Fruit fly (Drosophila melanogaster): Measurements from ENCODE around the gene Ppm1.

Ppm1 gene

dm6 chr3L:581037-581436 is at the start of gene Ppm1:
Gene Ppm1, plus strand, starts transcription at chr3L:581337.
- no peak for TF ChIP-seq CG4496 (GFP tag; IDR thresholded peaks at IDR 0.05)
- TF ChIP-seq Pif1B (GFP tag; optimal IDR thresholded peaks at IDR 0.05): no peak
- no peak for TF ChIP-seq D1 (tag; optimal IDR thresholded peaks at IDR 0.05)
- TF ChIP-seq CG9948 (tag; optimal IDR thresholded peaks at IDR 0.05): no peak
- no peak for TF ChIP-seq CG34367 (tag; optimal IDR thresholded peaks at IDR 0.05)
- no peak for TF ChIP-seq rn (GFP tag; IDR thresholded peaks at IDR 0.05)
- no peak for TF ChIP-seq CG14655 (GFP tag; optimal IDR thresholded peaks at IDR 0.05)
- TF ChIP-seq gl (tag; optimal IDR thresholded peaks at IDR 0.05): no peak
- TF ChIP-seq CG8159 (tag; optimal IDR thresholded peaks at IDR 0.05): no peak
- TF ChIP-seq Pif1A (GFP tag; optimal IDR thresholded peaks at IDR 0.05): no peak
- TF ChIP-seq CG17806 (tag; optimal IDR thresholded peaks at IDR 0.05): no peak
- TF ChIP-seq CG15710 (tag; optimal IDR thresholded peaks at IDR 0.05): no peak
- no peak for TF ChIP-seq Snoo (tag; optimal IDR thresholded peaks at IDR 0.05)
- TF ChIP-seq fd96Ca (GFP tag; IDR thresholded peaks at IDR 0.05): no peak

DNA sequence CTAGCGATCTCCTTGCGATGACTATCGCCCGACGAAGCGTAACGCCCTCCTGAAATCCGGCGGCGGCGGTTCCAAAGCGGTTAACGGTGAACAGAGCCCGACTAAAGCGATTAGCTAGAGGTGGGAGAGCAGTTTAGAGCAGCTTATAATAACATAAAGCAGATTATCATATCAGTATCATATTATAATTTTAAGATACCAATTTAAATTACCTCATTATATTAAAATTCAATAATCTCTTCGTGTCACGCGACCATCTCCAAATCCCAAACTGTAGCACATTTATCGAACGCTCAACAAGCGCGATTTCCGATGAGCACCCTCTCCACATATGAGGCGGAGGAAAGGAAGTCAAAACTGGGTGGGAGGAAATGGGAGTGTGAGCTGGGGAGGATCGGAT is 47.3 kb upstream of the Ppm1 start:
- TF ChIP-seq gl (tag; optimal IDR thresholded peaks at IDR 0.05) (no peak), CG8301 (tag; optimal IDR thresholded peaks at IDR 0.05) (peak; percentile 22), CG34367 (tag; optimal IDR thresholded peaks at IDR 0.05) (no peak), Snoo (tag; optimal IDR thresholded peaks at IDR 0.05) (no peak), CG32121 (GFP tag; IDR thresholded peaks at IDR 0.05) (peak; percentile 12; the same call in 1 of the 2 replicates), Pif1A (GFP tag; optimal IDR thresholded peaks at IDR 0.05) (peak; percentile 30), CG17806 (tag; optimal IDR thresholded peaks at IDR 0.05) (no peak), Pif1B (GFP tag; optimal IDR thresholded peaks at IDR 0.05) (no peak), CG9948 (tag; optimal IDR thresholded peaks at IDR 0.05) (peak; percentile 13), CG4496 (GFP tag; IDR thresholded peaks at IDR 0.05) (no peak), CG14655 (GFP tag; optimal IDR thresholded peaks at IDR 0.05) (peak; percentile 39), EcR (GFP tag; optimal IDR thresholded peaks at IDR 0.05) (no peak), fd96Ca (GFP tag; IDR thresholded peaks at IDR 0.05) (peak; percentile 59; the same call in 2 of the 3 replicates), CG13204 (GFP tag; optimal IDR thresholded peaks at IDR 0.05) (no peak), D1 (tag; optimal IDR thresholded peaks at IDR 0.05) (no peak), Ets98B (GFP tag; IDR thresholded peaks at IDR 0.05) (peak; percentile 34; the same call in 1 of the 2 replicates), CG10348 (GFP tag; IDR thresholded peaks at IDR 0.05) (no peak), CG15710 (tag; optimal IDR thresholded peaks at IDR 0.05) (no peak), CG12605 (GFP tag; IDR thresholded peaks at IDR 0.05) (no peak), CG8159 (tag; optimal IDR thresholded peaks at IDR 0.05) (no peak), rn (GFP tag; IDR thresholded peaks at IDR 0.05) (no peak)

dm6 chr3L:536104-536503 is 45.0 kb upstream of the Ppm1 start:
- no peak for TF ChIP-seq CG13204 (GFP tag; optimal IDR thresholded peaks at IDR 0.05)
- no peak for TF ChIP-seq CG8301 (tag; optimal IDR thresholded peaks at IDR 0.05)
- no peak for TF ChIP-seq CG10348 (GFP tag; IDR thresholded peaks at IDR 0.05)
- no peak for TF ChIP-seq CG4496 (GFP tag; IDR thresholded peaks at IDR 0.05)
- no peak for TF ChIP-seq CG34367 (tag; optimal IDR thresholded peaks at IDR 0.05)
- no peak for TF ChIP-seq Pif1A (GFP tag; optimal IDR thresholded peaks at IDR 0.05)
- TF ChIP-seq CG8159 (tag; optimal IDR thresholded peaks at IDR 0.05): no peak
- no peak for TF ChIP-seq fd96Ca (GFP tag; IDR thresholded peaks at IDR 0.05)
- no peak for TF ChIP-seq Ets98B (GFP tag; IDR thresholded peaks at IDR 0.05)
- TF ChIP-seq Snoo (tag; optimal IDR thresholded peaks at IDR 0.05): no peak
- TF ChIP-seq CG15710 (tag; optimal IDR thresholded peaks at IDR 0.05): no peak
- no peak for TF ChIP-seq EcR (GFP tag; optimal IDR thresholded peaks at IDR 0.05)
- TF ChIP-seq rn (GFP tag; IDR thresholded peaks at IDR 0.05): no peak
- no peak for TF ChIP-seq CG32121 (GFP tag; IDR thresholded peaks at IDR 0.05)

dm6 chr3L:539383-540088 is 41.6 kb upstream of the Ppm1 start:
- TF ChIP-seq CG13204 (GFP tag; optimal IDR thresholded peaks at IDR 0.05) (peak; percentile 74), Snoo (tag; optimal IDR thresholded peaks at IDR 0.05) (peak; percentile 15), gl (tag; optimal IDR thresholded peaks at IDR 0.05) (peak; percentile 84), CG15710 (tag; optimal IDR thresholded peaks at IDR 0.05) (peak; percentile 46), D1 (tag; optimal IDR thresholded peaks at IDR 0.05) (no peak), CG10348 (GFP tag; IDR thresholded peaks at IDR 0.05) (no peak), Ets98B (GFP tag; IDR thresholded peaks at IDR 0.05) (no peak; the same call in 1 of the 2 replicates), Pif1A (GFP tag; optimal IDR thresholded peaks at IDR 0.05) (peak; percentile 73), EcR (GFP tag; optimal IDR thresholded peaks at IDR 0.05) (peak; percentile 7), CG17806 (tag; optimal IDR thresholded peaks at IDR 0.05) (peak; percentile 27), CG12605 (GFP tag; IDR thresholded peaks at IDR 0.05) (peak; percentile 69; the same call in 1 of the 2 replicates), CG14655 (GFP tag; optimal IDR thresholded peaks at IDR 0.05) (peak; percentile 74), CG4496 (GFP tag; IDR thresholded peaks at IDR 0.05) (peak; percentile 60), fd96Ca (GFP tag; IDR thresholded peaks at IDR 0.05) (peak; percentile 45; the same call in 1 of the 3 replicates), rn (GFP tag; IDR thresholded peaks at IDR 0.05) (no peak), CG9948 (tag; optimal IDR thresholded peaks at IDR 0.05) (peak; percentile 23), CG8159 (tag; optimal IDR thresholded peaks at IDR 0.05) (peak; percentile 48), CG34367 (tag; optimal IDR thresholded peaks at IDR 0.05) (peak; percentile 53), CG8301 (tag; optimal IDR thresholded peaks at IDR 0.05) (peak; percentile 60), Pif1B (GFP tag; optimal IDR thresholded peaks at IDR 0.05) (peak; percentile 43), CG32121 (GFP tag; IDR thresholded peaks at IDR 0.05) (0 out of 2 replicates have a peak, but pooled peaks have one; percentile 15)

DNA sequence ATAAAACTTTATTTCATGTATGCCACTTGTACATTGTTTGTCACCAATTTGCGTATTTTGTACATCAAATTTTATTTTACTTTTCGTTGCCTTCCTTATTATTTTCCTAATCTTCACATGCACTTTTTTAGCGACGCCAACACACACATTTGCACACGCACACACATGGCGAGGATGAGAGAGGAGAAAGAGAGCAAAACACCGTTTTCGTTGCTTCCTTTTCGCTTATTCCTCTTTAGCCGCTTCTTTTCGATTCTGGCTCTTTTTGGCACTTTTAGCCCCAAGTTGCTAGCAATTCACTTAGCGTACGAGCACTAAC is 41.1 kb upstream of the Ppm1 start:
- peak; percentile 1 for TF ChIP-seq CG14655 (GFP tag; optimal IDR thresholded peaks at IDR 0.05)
- no peak for TF ChIP-seq CG8301 (tag; optimal IDR thresholded peaks at IDR 0.05)
- no peak for TF ChIP-seq fd96Ca (GFP tag; IDR thresholded peaks at IDR 0.05)
- no peak for TF ChIP-seq CG32121 (GFP tag; IDR thresholded peaks at IDR 0.05)
- TF ChIP-seq CG17806 (tag; optimal IDR thresholded peaks at IDR 0.05): no peak
- TF ChIP-seq Ets98B (GFP tag; IDR thresholded peaks at IDR 0.05): no peak
- no peak for TF ChIP-seq CG10348 (GFP tag; IDR thresholded peaks at IDR 0.05)

Data from whole organism, pupa.